Fruit fly (Drosophila melanogaster) whole organism, embryonic: ENCODE measurements around the gene CG18622.

Experiments
- Adf1 ChIP-seq: fragments of 200-800 bp; sonication (Bioruptor generic); IDR thresholded peaks from 2 replicates; pipeline ENCODE4 v1.3.6; 2022; ENCODE audit warnings: missing biosample characterization, missing genetic modification characterization
- Atf3 ChIP-seq: fragments of 200-800 bp; sonication (Bioruptor generic); optimal IDR thresholded peaks from 3 replicates; lab custom pipeline; 2016; ENCODE audit warnings: missing biosample characterization, missing genetic modification characterization
- B-H1 ChIP-seq: fragments of 200-800 bp; sonication (Bioruptor generic); IDR thresholded peaks from 3 replicates; pipeline ENCODE4 v1.3.6; 2022; ENCODE audit warnings: missing biosample characterization, missing genetic modification characterization
- CG10321 ChIP-seq: fragments of 200-800 bp; sonication (Bioruptor generic); IDR thresholded peaks from 2 replicates; pipeline ENCODE4 v1.3.6; 2022; ENCODE audit warnings: missing biosample characterization, missing genetic modification characterization
- CG10979 ChIP-seq: fragments of 200-800 bp; sonication (Bioruptor generic); optimal IDR thresholded peaks from 2 replicates; lab custom pipeline; 2018; ENCODE audit warnings: missing biosample characterization, mild to moderate bottlenecking, missing genetic modification characterization, moderate library complexity
- CG12155 ChIP-seq: fragments of 200-800 bp; sonication (Bioruptor generic); optimal IDR thresholded peaks from 3 replicates; lab custom pipeline; 2016; ENCODE audit warnings: missing biosample characterization, missing genetic modification characterization
- CG12744 ChIP-seq: fragments of 200-800 bp; sonication (Bioruptor generic); optimal IDR thresholded peaks from 2 replicates; lab custom pipeline; 2016; ENCODE audit warnings: missing biosample characterization, missing genetic modification characterization
- CG14441 ChIP-seq: fragments of 200-800 bp; sonication (Bioruptor generic); IDR thresholded peaks from 2 replicates; pipeline ENCODE4 v1.3.6; 2022; ENCODE audit warnings: missing biosample characterization, missing genetic modification characterization
- CG14860 ChIP-seq: fragments of 200-800 bp; sonication (Bioruptor generic); IDR thresholded peaks from 3 replicates; pipeline ENCODE4 v1.3.6; 2022; ENCODE audit warnings: missing biosample characterization, missing genetic modification characterization; ENCODE audit not compliant: partially characterized antibody
- CG1603 ChIP-seq: fragments of 200-800 bp; sonication (Bioruptor generic); optimal IDR thresholded peaks from 2 replicates; lab custom pipeline; 2019; ENCODE audit warnings: missing biosample characterization, mild to moderate bottlenecking, missing genetic modification characterization, moderate library complexity
- CG16779 ChIP-seq: fragments of 200-800 bp; sonication (Bioruptor generic); IDR thresholded peaks from 2 replicates; pipeline ENCODE4 v1.3.6; 2022; ENCODE audit warnings: missing biosample characterization, missing genetic modification characterization
- CG17802 ChIP-seq: fragments of 200-800 bp; sonication (Bioruptor generic); optimal IDR thresholded peaks from 2 replicates; lab custom pipeline; 2018; ENCODE audit warnings: missing biosample characterization, mild to moderate bottlenecking, missing genetic modification characterization, moderate library complexity
- CG3163 ChIP-seq: fragments of 200-800 bp; sonication (Bioruptor generic); optimal IDR thresholded peaks from 3 replicates; lab custom pipeline; 2016; ENCODE audit warnings: missing biosample characterization, missing genetic modification characterization
- CG32767 ChIP-seq: fragments of 200-800 bp; sonication (Bioruptor generic); IDR thresholded peaks from 2 replicates; pipeline ENCODE4 v1.3.6; 2022; ENCODE audit warnings: missing biosample characterization, missing genetic modification characterization
- CG3281 ChIP-seq: fragments of 200-800 bp; sonication (Bioruptor generic); optimal IDR thresholded peaks from 3 replicates; lab custom pipeline; 2017; ENCODE audit warnings: missing biosample characterization, mild to moderate bottlenecking, missing genetic modification characterization
- CG4328 ChIP-seq: fragments of 200-800 bp; sonication (Bioruptor generic); optimal IDR thresholded peaks from 3 replicates; lab custom pipeline; 2017; ENCODE audit warnings: missing biosample characterization, missing genetic modification reagents, missing genetic modification characterization
- CG6254 ChIP-seq: fragments of 200-800 bp; sonication (Bioruptor generic); optimal IDR thresholded peaks from 3 replicates; lab custom pipeline; 2017; ENCODE audit warnings: mild to moderate bottlenecking, missing biosample characterization, missing genetic modification reagents, missing genetic modification characterization
- CG6854 ChIP-seq: fragments of 200-800 bp; sonication (Bioruptor generic); optimal IDR thresholded peaks from 3 replicates; lab custom pipeline; 2017; ENCODE audit warnings: missing biosample characterization, mild to moderate bottlenecking, missing genetic modification characterization
- CG7786 ChIP-seq: fragments of 200-800 bp; sonication (Bioruptor generic); optimal IDR thresholded peaks from 2 replicates; lab custom pipeline; 2016; ENCODE audit warnings: missing biosample characterization, missing genetic modification characterization
- CG8765 ChIP-seq: fragments of 200-800 bp; sonication (Bioruptor generic); IDR thresholded peaks from 2 replicates; pipeline ENCODE4 v1.3.6; 2022; ENCODE audit warnings: missing biosample characterization, missing genetic modification characterization
- CG8924 ChIP-seq: fragments of 200-800 bp; optimal IDR thresholded peaks from 3 replicates; lab custom pipeline; 2019; ENCODE audit warnings: missing biosample characterization, mild to moderate bottlenecking, missing genetic modification characterization, moderate library complexity
- CoRest ChIP-seq: fragments of 200-800 bp; sonication (Bioruptor generic); optimal IDR thresholded peaks from 3 replicates; lab custom pipeline; 2018; ENCODE audit warnings: missing biosample characterization, mild to moderate bottlenecking, missing genetic modification characterization, moderate library complexity
- Dip2 ChIP-seq: fragments of 200-800 bp; sonication (Bioruptor generic); IDR thresholded peaks from 2 replicates; pipeline ENCODE4 v1.3.6; 2022; ENCODE audit warnings: missing biosample characterization, missing genetic modification characterization
- ERR ChIP-seq: fragments of 200-800 bp; sonication (Bioruptor generic); optimal IDR thresholded peaks from 2 replicates; lab custom pipeline; 2016; ENCODE audit warnings: missing biosample characterization, missing genetic modification characterization
- HHEX ChIP-seq: fragments of 200-800 bp; sonication (Bioruptor generic); optimal IDR thresholded peaks from 3 replicates; lab custom pipeline; 2017; ENCODE audit warnings: missing biosample characterization, mild to moderate bottlenecking, missing genetic modification characterization, missing genetic modification reagents
- HLHmδ ChIP-seq: fragments of 200-800 bp; sonication (Bioruptor generic); optimal IDR thresholded peaks from 2 replicates; lab custom pipeline; 2018; ENCODE audit warnings: missing biosample characterization, mild to moderate bottlenecking, missing genetic modification characterization, moderate library complexity
- Hmx ChIP-seq: fragments of 200-800 bp; sonication (Bioruptor generic); optimal IDR thresholded peaks from 2 replicates; lab custom pipeline; 2016; ENCODE audit warnings: missing biosample characterization, missing genetic modification characterization
- Jarid2 ChIP-seq: fragments of 200-800 bp; sonication (Bioruptor generic); optimal IDR thresholded peaks from 3 replicates; lab custom pipeline; 2017; ENCODE audit warnings: mild to moderate bottlenecking, missing biosample characterization, missing genetic modification reagents, missing genetic modification characterization
- Lim3 ChIP-seq: fragments of 200-800 bp; sonication (Bioruptor generic); IDR thresholded peaks from 2 replicates; pipeline ENCODE4 v1.3.6; 2022; ENCODE audit warnings: missing biosample characterization, missing genetic modification characterization
- Med ChIP-seq: fragments of 200-800 bp; sonication (Bioruptor generic); peaks from one replicate; lab custom pipeline; 2016; ENCODE audit warnings: missing biosample characterization, missing genetic modification characterization, mild to moderate bottlenecking, inconsistent platforms, moderate library complexity
- Stat92E ChIP-seq, 3 experiments: fragments of >200 bp in 2 of 3; fragments of 200-800 bp in 1 of 3; sonication (Bioruptor generic) in 1 of 3; optimal IDR thresholded peaks; 2 replicates each; lab custom pipeline; 2017 to 2019; ENCODE audit warnings: missing biosample characterization in 3 of 3, missing genetic modification characterization in 3 of 3, mild to moderate bottlenecking in 1 of 3, moderate library complexity in 1 of 3
- ab ChIP-seq: fragments of 200-800 bp; sonication (Bioruptor generic); optimal IDR thresholded peaks from 2 replicates; lab custom pipeline; 2016; ENCODE audit warnings: missing biosample characterization, missing genetic modification characterization
- abd-A ChIP-seq: fragments of 200-800 bp; sonication (Bioruptor generic); optimal IDR thresholded peaks from 3 replicates; lab custom pipeline; 2019; ENCODE audit warnings: missing biosample characterization, mild to moderate bottlenecking, missing genetic modification characterization, moderate library complexity
- al ChIP-seq: fragments of 200-800 bp; sonication (Bioruptor generic); IDR thresholded peaks from 2 replicates; pipeline ENCODE4 v1.3.6; 2022; ENCODE audit warnings: missing biosample characterization, missing genetic modification characterization
- ap ChIP-seq: fragments of 200-800 bp; sonication (Bioruptor generic); IDR thresholded peaks from 2 replicates; pipeline ENCODE4 v1.3.6; 2022; ENCODE audit warnings: missing biosample characterization, missing genetic modification characterization
- bsh ChIP-seq, 2 experiments: fragments of 200-800 bp; sonication (Bioruptor generic); optimal IDR thresholded peaks; 2 replicates each; lab custom pipeline; 2017 to 2018; ENCODE audit warnings: mild to moderate bottlenecking in 2 of 2, missing biosample characterization in 2 of 2, missing genetic modification characterization in 2 of 2, moderate library complexity in 1 of 2
- btn ChIP-seq: fragments of 200-800 bp; sonication (Bioruptor generic); optimal IDR thresholded peaks from 2 replicates; lab custom pipeline; 2016; ENCODE audit warnings: missing biosample characterization, missing genetic modification characterization
- chif ChIP-seq, 2 experiments: fragments of 200-800 bp; sonication (Bioruptor generic); optimal IDR thresholded peaks; 3 replicates each; lab custom pipeline; 2016; ENCODE audit warnings: missing biosample characterization in 2 of 2, missing genetic modification characterization in 2 of 2
- chinmo ChIP-seq: fragments of 200-800 bp; sonication (Bioruptor generic); IDR thresholded peaks from 4 replicates; pipeline ENCODE4 v1.3.6; 2022; ENCODE audit warnings: missing biosample characterization, missing genetic modification characterization; ENCODE audit not compliant: partially characterized antibody
- cwo ChIP-seq: fragments of 200-800 bp; sonication (Bioruptor generic); optimal IDR thresholded peaks from 3 replicates; lab custom pipeline; 2017; ENCODE audit warnings: missing biosample characterization, missing genetic modification characterization, mild to moderate bottlenecking, moderate library complexity, missing genetic modification reagents
- dati ChIP-seq: fragments of 200-800 bp; sonication (Bioruptor generic); IDR thresholded peaks from 2 replicates; pipeline ENCODE4 v1.3.6; 2022; ENCODE audit warnings: missing biosample characterization, missing genetic modification characterization
- hb ChIP-seq: fragments of 200-800 bp; sonication (Bioruptor generic); IDR thresholded peaks from 3 replicates; pipeline ENCODE4 v1.3.6; 2022; ENCODE audit warnings: missing biosample characterization, missing genetic modification characterization; ENCODE audit not compliant: partially characterized antibody
- mam ChIP-seq: fragments of 200-800 bp; sonication (Bioruptor generic); optimal IDR thresholded peaks from 3 replicates; lab custom pipeline; 2016; ENCODE audit warnings: missing biosample characterization, missing genetic modification characterization
- mirr ChIP-seq: fragments of 200-800 bp; sonication (Bioruptor generic); optimal IDR thresholded peaks from 3 replicates; lab custom pipeline; 2018; ENCODE audit warnings: missing biosample characterization, mild to moderate bottlenecking, missing genetic modification characterization
- sens ChIP-seq: fragments of 200-800 bp; sonication (Bioruptor generic); peaks from one replicate; lab custom pipeline; 2016; ENCODE audit warnings: missing biosample characterization, missing genetic modification characterization
- tin ChIP-seq: fragments of 200-800 bp; sonication (Bioruptor generic); optimal IDR thresholded peaks from 3 replicates; lab custom pipeline; 2016; ENCODE audit warnings: missing biosample characterization, missing genetic modification characterization
- tup ChIP-seq: fragments of 200-800 bp; sonication (Bioruptor generic); optimal IDR thresholded peaks from 2 replicates; lab custom pipeline; 2016; ENCODE audit warnings: missing biosample characterization, mild to moderate bottlenecking, missing genetic modification characterization, moderate library complexity
- unpg ChIP-seq: fragments of 200-800 bp; sonication (Bioruptor generic); optimal IDR thresholded peaks from 3 replicates; lab custom pipeline; 2018; ENCODE audit warnings: missing biosample characterization, mild to moderate bottlenecking, missing genetic modification characterization, moderate library complexity
- vvl ChIP-seq: fragments of 200-800 bp; sonication (Bioruptor generic); IDR thresholded peaks from 2 replicates; pipeline ENCODE4 v1.3.6; 2022; ENCODE audit warnings: missing biosample characterization, missing genetic modification characterization

CG18622 gene

dm6 chr3R:17002218-17003110 lies 14.9 kb upstream of the CG18622 start, which contains the start of the genes Sf3a1 and Irc (continued):
- no peak for TF ChIP-seq HHEX (GFP tag; lab: Kevin White, UChicago)
- peak; percentile 93 for TF ChIP-seq hb (GFP tag; lab: Robert Waterston, UW)
- TF ChIP-seq Dip2 (GFP tag; lab: Robert Waterston, UW) = no peak
- TF ChIP-seq tup = no peak
- TF ChIP-seq al (GFP tag; lab: Robert Waterston, UW) = no peak
- TF ChIP-seq Jarid2 (GFP tag; lab: Kevin White, UChicago) = peak; percentile 33
- no peak for TF ChIP-seq abd-A (tag; lab: Kevin White, UChicago)
- TF ChIP-seq cwo (GFP tag; lab: Kevin White, UChicago) = peak; percentile 2
- no peak for TF ChIP-seq ab (GFP tag; lab: Kevin White, UChicago)
- peak; percentile 19 for TF ChIP-seq tin (GFP tag; lab: Kevin White, UChicago)
- no peak for TF ChIP-seq B-H1
- TF ChIP-seq unpg (GFP tag; lab: Kevin White, UChicago) = peak; percentile 14
- TF ChIP-seq CG17802 (tag; lab: Kevin White, UChicago) = no peak
- TF ChIP-seq CG7786 (GFP tag; lab: Kevin White, UChicago) = no peak
- TF ChIP-seq Med (GFP tag; lab: Kevin White, UChicago) = peak; percentile 90
- TF ChIP-seq Atf3 (GFP tag; lab: Kevin White, UChicago) = no peak
- peak; percentile 96 for TF ChIP-seq chinmo (GFP tag; lab: Robert Waterston, UW)
- no peak for TF ChIP-seq CG6254 (GFP tag; lab: Kevin White, UChicago)
- TF ChIP-seq CG16779 (GFP tag; lab: Robert Waterston, UW) = no peak
- no peak for TF ChIP-seq CG8765 (GFP tag; lab: Robert Waterston, UW)
- peak; percentile 80; the same call in 1 of the 2 replicates for TF ChIP-seq vvl (GFP tag; lab: Robert Waterston, UW)
- no peak for TF ChIP-seq CG10979
- TF ChIP-seq HLHmδ (GFP tag; lab: Kevin White, UChicago) = no peak
- TF ChIP-seq ap (GFP tag; lab: Robert Waterston, UW) = no peak
- TF ChIP-seq CG3281 = no peak
- no peak for TF ChIP-seq dati (GFP tag; lab: Robert Waterston, UW)
- no peak for TF ChIP-seq CG8924 (tag; lab: Kevin White, UChicago)
- TF ChIP-seq CoRest = peak; percentile 31
- TF ChIP-seq CG14860 (GFP tag; lab: Robert Waterston, UW) = peak; percentile 86
- TF ChIP-seq mam (GFP tag; lab: Kevin White, UChicago) = peak; percentile 57
- peak; percentile 89 for TF ChIP-seq sens
- no peak for TF ChIP-seq CG14441 (GFP tag; lab: Robert Waterston, UW)
- TF ChIP-seq Hmx (GFP tag; lab: Kevin White, UChicago) = no peak
- TF ChIP-seq mirr = no peak
- no peak for TF ChIP-seq Lim3 (GFP tag; lab: Robert Waterston, UW)
- TF ChIP-seq ERR (GFP tag; lab: Kevin White, UChicago) = peak; percentile 25
- no peak for TF ChIP-seq Adf1
- TF ChIP-seq CG4328 (GFP tag; lab: Kevin White, UChicago) = no peak
- no peak for TF ChIP-seq CG32767
- peak in 1 of 3 experiments; percentile 68 for TF ChIP-seq Stat92E (GFP tag; optimal IDR thresholded peaks at IDR 0.05; lab: Kevin White, UChicago)
- no peak for TF ChIP-seq bsh (GFP tag; optimal IDR thresholded peaks at IDR 0.05; lab: Kevin White, UChicago)
- peak; percentile 81 for TF ChIP-seq CG1603 (tag; lab: Kevin White, UChicago)
- TF ChIP-seq chif (GFP tag; optimal IDR thresholded peaks at IDR 0.05; lab: Kevin White, UChicago) = no peak
- no peak for TF ChIP-seq btn (GFP tag; lab: Kevin White, UChicago)
- no peak for TF ChIP-seq CG6854 (GFP tag; lab: Kevin White, UChicago)
- no peak for TF ChIP-seq CG3163
- TF ChIP-seq CG10321 (GFP tag; lab: Robert Waterston, UW) = no peak
- peak; percentile 19 for TF ChIP-seq CG12155 (GFP tag; lab: Kevin White, UChicago)
- no peak for TF ChIP-seq CG12744 (GFP tag; lab: Kevin White, UChicago)
